Fruit fly (Drosophila melanogaster): ENCODE data around the gene CG9737.

dm6 chr3R:30264671-30265282, 21.7 kb upstream of the CG9737 start:
- no peak for TF ChIP-seq Jra (GFP tag; optimal IDR thresholded peaks at IDR 0.05)
- TF ChIP-seq jim (GFP tag; optimal IDR thresholded peaks at IDR 0.05), result no peak
- TF ChIP-seq h (GFP tag; optimal IDR thresholded peaks at IDR 0.05), result no peak
- TF ChIP-seq Myc (optimal IDR thresholded peaks at IDR 0.05), result no peak
- TF ChIP-seq brk (GFP tag; optimal IDR thresholded peaks at IDR 0.05), result no peak
- TF ChIP-seq tai (GFP tag; optimal IDR thresholded peaks at IDR 0.05), result no peak
- no peak for TF ChIP-seq br (GFP tag; optimal IDR thresholded peaks at IDR 0.05)
- TF ChIP-seq Dfd (GFP tag; optimal IDR thresholded peaks at IDR 0.05), result no peak
- TF ChIP-seq lola (GFP tag; optimal IDR thresholded peaks at IDR 0.05), result no peak
- TF ChIP-seq HLH106 (tag; optimal IDR thresholded peaks at IDR 0.05), result no peak
- TF ChIP-seq usp (GFP tag; optimal IDR thresholded peaks at IDR 0.05), result no peak
- TF ChIP-seq psq (GFP tag; optimal IDR thresholded peaks at IDR 0.05), result no peak
- TF ChIP-seq CrebA (GFP tag; optimal IDR thresholded peaks at IDR 0.05; ENCODE audit: borderline replicate concordance), result no peak
- no peak for TF ChIP-seq Rel (GFP tag; optimal IDR thresholded peaks at IDR 0.05)
- no peak for TF ChIP-seq Rel (tag; optimal IDR thresholded peaks at IDR 0.05)
